Worm (Caenorhabditis elegans): Measurements from ENCODE around the gene scd-1.

The scd-1 gene

ce11 chrX:12524514-12524913 lies 1.1 kb downstream of the scd-1 start:
- TF ChIP-seq unc-130 (GFP tag; optimal IDR thresholded peaks at IDR 0.05) (no peak), nhr-41 (GFP tag; IDR thresholded peaks at IDR 0.05) (no peak), F26F4.8 (GFP tag; conservative IDR thresholded peaks at IDR 0.05) (no peak), mes-2 (tag; optimal IDR thresholded peaks at IDR 0.05; ENCODE audit: poor library complexity, severe bottlenecking) (no peak), dmd-8 (GFP tag; IDR thresholded peaks at IDR 0.05) (no peak), ces-1 (GFP tag; optimal IDR thresholded peaks at IDR 0.05) (no peak), mxl-3 (GFP tag; optimal IDR thresholded peaks at IDR 0.05) (no peak), ceh-32 (tag; optimal IDR thresholded peaks at IDR 0.05; ENCODE audit: poor library complexity) (no peak), attf-4 (tag; optimal IDR thresholded peaks at IDR 0.05) (no peak), fos-1 (tag; optimal IDR thresholded peaks at IDR 0.05) (no peak), hlh-11 (tag; optimal IDR thresholded peaks at IDR 0.05) (no peak), nhr-237 (tag; optimal IDR thresholded peaks at IDR 0.05) (no peak), zip-11 (GFP tag; IDR thresholded peaks at IDR 0.05) (no peak), nhr-25 (tag; optimal IDR thresholded peaks at IDR 0.05; ENCODE audit: borderline replicate concordance, insufficient read depth) (no peak), ceh-44 (GFP tag; IDR thresholded peaks at IDR 0.05) (no peak)

ce11 chrX:12523071-12523483 lies 2.5 kb downstream of the scd-1 start:
- peak in 1 of 2 experiments; percentile 53 for TF ChIP-seq hif-1 (tag; optimal IDR thresholded peaks at IDR 0.05)
- 0 out of 2 replicates have a peak, but pooled peaks have one; percentile 25 for TF ChIP-seq lim-7 (GFP tag; IDR thresholded peaks at IDR 0.05)
- no peak for TF ChIP-seq php-3 (GFP tag; IDR thresholded peaks at IDR 0.05)
- TF ChIP-seq mes-2 (tag; optimal IDR thresholded peaks at IDR 0.05; ENCODE audit: poor library complexity, severe bottlenecking): no peak
- TF ChIP-seq zag-1 (tag; optimal IDR thresholded peaks at IDR 0.05): no peak
- TF ChIP-seq T26A8.4 (GFP tag; IDR thresholded peaks at IDR 0.05): no peak
- TF ChIP-seq lin-1 (GFP tag; IDR thresholded peaks at IDR 0.05): no peak
- TF ChIP-seq dve-1 (tag; optimal IDR thresholded peaks at IDR 0.05; ENCODE audit: insufficient read depth): peak; percentile 45
- no peak for TF ChIP-seq ctbp-1 (GFP tag; IDR thresholded peaks at IDR 0.05)
- no peak for TF ChIP-seq ceh-28 (tag; optimal IDR thresholded peaks at IDR 0.05)
- TF ChIP-seq nhr-10 (tag; optimal IDR thresholded peaks at IDR 0.05): peak; percentile 65
- TF ChIP-seq ZK337.2 (GFP tag; IDR thresholded peaks at IDR 0.05): no peak
- no peak for TF ChIP-seq ceh-62 (tag; optimal IDR thresholded peaks at IDR 0.05)
- TF ChIP-seq nhr-25 (tag; optimal IDR thresholded peaks at IDR 0.05; ENCODE audit: borderline replicate concordance, insufficient read depth): peak; percentile 56
- no peak for TF ChIP-seq daf-19 (GFP tag; conservative IDR thresholded peaks at IDR 0.05)
- TF ChIP-seq lin-38 (GFP tag; IDR thresholded peaks at IDR 0.05): no peak
- TF ChIP-seq Y48G9A.11 (GFP tag; IDR thresholded peaks at IDR 0.05): no peak
- no peak for TF ChIP-seq dmd-8 (GFP tag; IDR thresholded peaks at IDR 0.05)
- peak; percentile 95 for TF ChIP-seq aha-1 (tag)
- no peak for TF ChIP-seq F26F4.8 (GFP tag; conservative IDR thresholded peaks at IDR 0.05)
- peak in 1 of 2 experiments; percentile 96 for TF ChIP-seq unc-62 (GFP tag; optimal IDR thresholded peaks at IDR 0.05 in 1 of 2)
- no peak for TF ChIP-seq unc-62 (tag; optimal IDR thresholded peaks at IDR 0.05)
- no peak for TF ChIP-seq tra-1 (GFP tag; IDR thresholded peaks at IDR 0.05)
- no peak for TF ChIP-seq dmd-9 (GFP tag; IDR thresholded peaks at IDR 0.05)
- TF ChIP-seq Y105C5A.15 (GFP tag; IDR thresholded peaks at IDR 0.05): no peak
- TF ChIP-seq ceh-82 (tag; optimal IDR thresholded peaks at IDR 0.05): no peak
- TF ChIP-seq F37D6.2 (tag; optimal IDR thresholded peaks at IDR 0.05): no peak
- peak; percentile 18 for TF ChIP-seq dpl-1 (GFP tag; optimal IDR thresholded peaks at IDR 0.05)
- TF ChIP-seq mep-1 (tag; optimal IDR thresholded peaks at IDR 0.05): peak; percentile 68
- no peak for TF ChIP-seq R02D3.7 (tag; optimal IDR thresholded peaks at IDR 0.05)
- TF ChIP-seq nhr-42 (GFP tag; IDR thresholded peaks at IDR 0.05): no peak
- no peak for TF ChIP-seq nhr-111 (GFP tag; optimal IDR thresholded peaks at IDR 0.05)
- no peak for TF ChIP-seq aly-2 (tag; optimal IDR thresholded peaks at IDR 0.05)
- TF ChIP-seq spr-1 (tag; optimal IDR thresholded peaks at IDR 0.05): peak; percentile 34
- peak; percentile 96 for TF ChIP-seq nhr-28 (tag; optimal IDR thresholded peaks at IDR 0.05)
- TF ChIP-seq rbr-2 (tag; optimal IDR thresholded peaks at IDR 0.05): no peak
- no peak for TF ChIP-seq daf-16 (GFP tag; optimal IDR thresholded peaks at IDR 0.05)
- TF ChIP-seq daf-16 (tag; optimal IDR thresholded peaks at IDR 0.05): no peak
- peak; percentile 82 for TF ChIP-seq hlh-11 (tag; optimal IDR thresholded peaks at IDR 0.05)
- no peak for TF ChIP-seq nhr-237 (tag; optimal IDR thresholded peaks at IDR 0.05)
- no peak for TF ChIP-seq vab-7 (GFP tag; IDR thresholded peaks at IDR 0.05)

All from whole organism, L4 larva.